Fruit fly (Drosophila melanogaster) whole organism, embryonic: ENCODE data around the gene Oatp33Eb.
A peak's percentile ranks its signal among the peaks of the same experiment; 100 is the strongest.

Experiments
- CG10431 ChIP-seq: fragments of 200-800 bp; sonication (Bioruptor generic); optimal IDR thresholded peaks from 3 replicates; lab custom pipeline; 2018; ENCODE audit warnings: missing biosample characterization, mild to moderate bottlenecking, missing genetic modification characterization
- CG10959 ChIP-seq: fragments of 200-800 bp; sonication (Bioruptor generic); IDR thresholded peaks from 2 replicates; pipeline ENCODE4 v1.3.6; 2022; ENCODE audit warnings: missing biosample characterization, missing genetic modification characterization
- CG11085 ChIP-seq: fragments of 200-800 bp; sonication (Bioruptor generic); IDR thresholded peaks from 2 replicates; pipeline ENCODE4 v1.3.6; 2022; ENCODE audit warnings: missing biosample characterization, missing genetic modification characterization
- CG14441 ChIP-seq: fragments of 200-800 bp; sonication (Bioruptor generic); IDR thresholded peaks from 2 replicates; pipeline ENCODE4 v1.3.6; 2022; ENCODE audit warnings: missing biosample characterization, missing genetic modification characterization
- CG14667 ChIP-seq: fragments of 200-800 bp; sonication (Bioruptor generic); IDR thresholded peaks from 2 replicates; pipeline ENCODE4 v1.3.6; 2022; ENCODE audit warnings: missing biosample characterization, missing genetic modification characterization
- CG15514 ChIP-seq: fragments of 200-800 bp; sonication (Bioruptor generic); optimal IDR thresholded peaks from 3 replicates; lab custom pipeline; 2017; ENCODE audit warnings: missing biosample characterization, missing genetic modification characterization, mild to moderate bottlenecking, moderate library complexity, missing genetic modification reagents
- CG17612 ChIP-seq: fragments of 200-800 bp; sonication (Bioruptor generic); IDR thresholded peaks from 2 replicates; pipeline ENCODE4 v1.3.6; 2022; ENCODE audit warnings: missing biosample characterization, missing genetic modification characterization
- CG1792 ChIP-seq: fragments of 200-800 bp; sonication (Bioruptor generic); optimal IDR thresholded peaks from 2 replicates; lab custom pipeline; 2016; ENCODE audit warnings: missing biosample characterization, missing genetic modification characterization
- CG31365 ChIP-seq: fragments of 200-800 bp; sonication (Bioruptor generic); optimal IDR thresholded peaks from 2 replicates; lab custom pipeline; 2018; ENCODE audit warnings: missing biosample characterization, mild to moderate bottlenecking, missing genetic modification characterization
- CG3407 ChIP-seq: fragments of 200-800 bp; sonication (Bioruptor generic); optimal IDR thresholded peaks from 2 replicates; lab custom pipeline; 2018; ENCODE audit warnings: missing biosample characterization, mild to moderate bottlenecking, missing genetic modification characterization
- CG4282 ChIP-seq: fragments of 200-800 bp; sonication (Bioruptor generic); optimal IDR thresholded peaks from 2 replicates; lab custom pipeline; 2016; ENCODE audit warnings: missing biosample characterization, missing genetic modification characterization
- CG4424 ChIP-seq: fragments of 200-800 bp; sonication (Bioruptor generic); optimal IDR thresholded peaks from 3 replicates; lab custom pipeline; 2016; ENCODE audit warnings: missing biosample characterization, missing genetic modification characterization
- CG6272 ChIP-seq: fragments of 200-800 bp; sonication (Bioruptor generic); IDR thresholded peaks from 2 replicates; pipeline ENCODE4 v1.3.6; 2022; ENCODE audit warnings: missing biosample characterization, missing genetic modification characterization
- CG6683 ChIP-seq: fragments of 200-800 bp; sonication (Bioruptor generic); optimal IDR thresholded peaks from 2 replicates; lab custom pipeline; 2017; ENCODE audit warnings: missing biosample characterization, mild to moderate bottlenecking, missing genetic modification characterization, missing genetic modification reagents
- CG7357 ChIP-seq: fragments of 200-800 bp; sonication (Bioruptor generic); IDR thresholded peaks from 3 replicates; pipeline ENCODE4 v1.3.6; 2022; ENCODE audit warnings: missing biosample characterization, missing genetic modification characterization
- CG9215 ChIP-seq: fragments of 200-800 bp; sonication (Bioruptor generic); IDR thresholded peaks from 2 replicates; pipeline ENCODE4 v1.3.6; 2022; ENCODE audit warnings: missing biosample characterization, missing genetic modification characterization
- CG9437 ChIP-seq: fragments of 200-800 bp; sonication (Bioruptor generic); optimal IDR thresholded peaks from 2 replicates; lab custom pipeline; 2018; ENCODE audit warnings: missing biosample characterization, mild to moderate bottlenecking, missing genetic modification characterization
- CG9609 ChIP-seq: fragments of 200-800 bp; sonication (Bioruptor generic); optimal IDR thresholded peaks from 3 replicates; lab custom pipeline; 2016; ENCODE audit warnings: missing biosample characterization, missing genetic modification characterization
- CG9797 ChIP-seq: fragments of 200-800 bp; sonication (Bioruptor generic); optimal IDR thresholded peaks from 3 replicates; lab custom pipeline; 2018; ENCODE audit warnings: missing biosample characterization, mild to moderate bottlenecking, missing genetic modification characterization
- Camta ChIP-seq: fragments of 200-800 bp; sonication (Bioruptor generic); optimal IDR thresholded peaks from 2 replicates; lab custom pipeline; 2016; ENCODE audit warnings: missing biosample characterization, missing genetic modification characterization
- CkIIα-i1 ChIP-seq: fragments of 200-800 bp; sonication (Bioruptor generic); IDR thresholded peaks from 2 replicates; pipeline ENCODE4 v1.3.6; 2022; ENCODE audit warnings: missing biosample characterization, missing genetic modification characterization
- Fer1 ChIP-seq: fragments of 200-800 bp; sonication (Bioruptor generic); optimal IDR thresholded peaks from 2 replicates; lab custom pipeline; 2017; ENCODE audit warnings: missing biosample characterization, mild to moderate bottlenecking, missing genetic modification characterization
- Fer2 ChIP-seq: fragments of 200-800 bp; sonication (Bioruptor generic); optimal IDR thresholded peaks from 2 replicates; lab custom pipeline; 2018; ENCODE audit warnings: missing biosample characterization, mild to moderate bottlenecking, missing genetic modification characterization, moderate library complexity
- Gug ChIP-seq: fragments of 200-800 bp; sonication (Bioruptor generic); IDR thresholded peaks from 4 replicates; pipeline ENCODE4 v1.3.6; 2022; ENCODE audit warnings: missing biosample characterization, missing genetic modification characterization
- Hmx ChIP-seq: fragments of 200-800 bp; sonication (Bioruptor generic); optimal IDR thresholded peaks from 2 replicates; lab custom pipeline; 2016; ENCODE audit warnings: missing biosample characterization, missing genetic modification characterization
- Hsf ChIP-seq: fragments of 200-800 bp; sonication (Bioruptor generic); optimal IDR thresholded peaks from 3 replicates; lab custom pipeline; 2016; ENCODE audit warnings: missing biosample characterization, missing genetic modification characterization
- Kr ChIP-seq: fragments of 200-800 bp; sonication (Bioruptor generic); optimal IDR thresholded peaks from 2 replicates; lab custom pipeline; 2017; ENCODE audit warnings: missing biosample characterization, mild to moderate bottlenecking, missing genetic modification characterization
- Lim3 ChIP-seq: fragments of 200-800 bp; sonication (Bioruptor generic); IDR thresholded peaks from 2 replicates; pipeline ENCODE4 v1.3.6; 2022; ENCODE audit warnings: missing biosample characterization, missing genetic modification characterization
- NC2α ChIP-seq: fragments of 200-800 bp; sonication (Bioruptor generic); optimal IDR thresholded peaks from 2 replicates; lab custom pipeline; 2016; ENCODE audit warnings: missing biosample characterization, missing genetic modification characterization
- Neu2 ChIP-seq: fragments of 200-800 bp; sonication (Bioruptor generic); optimal IDR thresholded peaks from 3 replicates; lab custom pipeline; 2016; ENCODE audit warnings: missing biosample characterization, missing genetic modification characterization, borderline replicate concordance
- YL-1 ChIP-seq: fragments of 200-800 bp; sonication (Bioruptor generic); optimal IDR thresholded peaks from 3 replicates; lab custom pipeline; 2017; ENCODE audit warnings: missing biosample characterization, mild to moderate bottlenecking, missing genetic modification characterization
- al ChIP-seq: fragments of 200-800 bp; sonication (Bioruptor generic); IDR thresholded peaks from 2 replicates; pipeline ENCODE4 v1.3.6; 2022; ENCODE audit warnings: missing biosample characterization, missing genetic modification characterization
- ara ChIP-seq: fragments of 200-800 bp; sonication (Bioruptor generic); IDR thresholded peaks from 2 replicates; pipeline ENCODE4 v1.3.6; 2022; ENCODE audit warnings: missing biosample characterization, missing genetic modification characterization
- ash1 ChIP-seq: fragments of 200-800 bp; sonication (Bioruptor generic); optimal IDR thresholded peaks from 2 replicates; lab custom pipeline; 2018; ENCODE audit warnings: missing biosample characterization, mild to moderate bottlenecking, missing genetic modification characterization
- bsh ChIP-seq, 2 experiments: fragments of 200-800 bp; sonication (Bioruptor generic); optimal IDR thresholded peaks; 2 replicates each; lab custom pipeline; 2017 to 2018; ENCODE audit warnings: mild to moderate bottlenecking in 2 of 2, missing biosample characterization in 2 of 2, missing genetic modification characterization in 2 of 2, moderate library complexity in 1 of 2
- cato ChIP-seq: fragments of 200-800 bp; sonication (Bioruptor generic); optimal IDR thresholded peaks from 2 replicates; lab custom pipeline; 2016; ENCODE audit warnings: missing biosample characterization, missing genetic modification characterization, borderline replicate concordance
- chm ChIP-seq: fragments of 200-800 bp; sonication (Bioruptor generic); IDR thresholded peaks from 2 replicates; pipeline ENCODE4 v1.3.6; 2022; ENCODE audit warnings: missing biosample characterization, missing genetic modification characterization
- crol ChIP-seq: fragments of 200-800 bp; sonication (Bioruptor generic); IDR thresholded peaks from 2 replicates; pipeline ENCODE4 v1.3.6; 2022; ENCODE audit warnings: missing biosample characterization, missing genetic modification characterization
- crp ChIP-seq, 2 experiments: fragments of 200-800 bp; sonication (Bioruptor generic); optimal IDR thresholded peaks; 2 replicates in 1 of 2; 3 replicates in 1 of 2; lab custom pipeline; 2017; ENCODE audit warnings: missing biosample characterization in 2 of 2, missing genetic modification characterization in 2 of 2, mild to moderate bottlenecking in 1 of 2, moderate library complexity in 1 of 2
- disco-r ChIP-seq: fragments of 200-800 bp; sonication (Bioruptor generic); optimal IDR thresholded peaks from 2 replicates; lab custom pipeline; 2016; ENCODE audit warnings: missing biosample characterization, missing genetic modification characterization
- eyg ChIP-seq: fragments of 200-800 bp; sonication (Bioruptor generic); optimal IDR thresholded peaks from 3 replicates; lab custom pipeline; 2016; ENCODE audit warnings: missing biosample characterization, missing genetic modification characterization
- kah ChIP-seq: fragments of 200-800 bp; sonication (Bioruptor generic); optimal IDR thresholded peaks from 2 replicates; lab custom pipeline; 2018; ENCODE audit warnings: missing biosample characterization, mild to moderate bottlenecking, missing genetic modification characterization
- otp ChIP-seq: fragments of 200-800 bp; sonication (Bioruptor generic); IDR thresholded peaks from 3 replicates; pipeline ENCODE4, ENCODE4 v1.3.6; 2022; ENCODE audit warnings: missing biosample characterization, missing genetic modification characterization
- pb ChIP-seq: fragments of 200-800 bp; sonication (Bioruptor generic); optimal IDR thresholded peaks from 3 replicates; lab custom pipeline; 2016; ENCODE audit warnings: missing biosample characterization, missing genetic modification characterization
- phol ChIP-seq: fragments of 200-800 bp; sonication (Bioruptor generic); optimal IDR thresholded peaks from 3 replicates; lab custom pipeline; 2018; ENCODE audit warnings: missing biosample characterization, mild to moderate bottlenecking, missing genetic modification characterization, moderate library complexity
- rib ChIP-seq: fragments of 200-800 bp; sonication (Bioruptor generic); IDR thresholded peaks from 2 replicates; pipeline ENCODE4 v1.3.6; 2022; ENCODE audit warnings: missing biosample characterization, missing genetic modification characterization
- row ChIP-seq: fragments of 200-800 bp; sonication (Bioruptor generic); IDR thresholded peaks from 3 replicates; pipeline ENCODE4 v1.3.6; 2022; ENCODE audit warnings: missing biosample characterization, missing genetic modification characterization
- schlank ChIP-seq: fragments of 200-800 bp; sonication (Bioruptor generic); optimal IDR thresholded peaks from 2 replicates; lab custom pipeline; 2018; ENCODE audit warnings: missing biosample characterization, mild to moderate bottlenecking, missing genetic modification characterization
- seq ChIP-seq: fragments of 200-800 bp; sonication (Bioruptor generic); IDR thresholded peaks from 2 replicates; pipeline ENCODE4 v1.3.6; 2022; ENCODE audit warnings: missing biosample characterization, missing genetic modification characterization
- sim ChIP-seq: fragments of 200-800 bp; sonication (Bioruptor generic); IDR thresholded peaks from 2 replicates; pipeline ENCODE4 v1.3.6; 2022; ENCODE audit warnings: missing biosample characterization, missing genetic modification characterization
- tin ChIP-seq: fragments of 200-800 bp; sonication (Bioruptor generic); optimal IDR thresholded peaks from 3 replicates; lab custom pipeline; 2016; ENCODE audit warnings: missing biosample characterization, missing genetic modification characterization

The Oatp33Eb gene

DNA sequence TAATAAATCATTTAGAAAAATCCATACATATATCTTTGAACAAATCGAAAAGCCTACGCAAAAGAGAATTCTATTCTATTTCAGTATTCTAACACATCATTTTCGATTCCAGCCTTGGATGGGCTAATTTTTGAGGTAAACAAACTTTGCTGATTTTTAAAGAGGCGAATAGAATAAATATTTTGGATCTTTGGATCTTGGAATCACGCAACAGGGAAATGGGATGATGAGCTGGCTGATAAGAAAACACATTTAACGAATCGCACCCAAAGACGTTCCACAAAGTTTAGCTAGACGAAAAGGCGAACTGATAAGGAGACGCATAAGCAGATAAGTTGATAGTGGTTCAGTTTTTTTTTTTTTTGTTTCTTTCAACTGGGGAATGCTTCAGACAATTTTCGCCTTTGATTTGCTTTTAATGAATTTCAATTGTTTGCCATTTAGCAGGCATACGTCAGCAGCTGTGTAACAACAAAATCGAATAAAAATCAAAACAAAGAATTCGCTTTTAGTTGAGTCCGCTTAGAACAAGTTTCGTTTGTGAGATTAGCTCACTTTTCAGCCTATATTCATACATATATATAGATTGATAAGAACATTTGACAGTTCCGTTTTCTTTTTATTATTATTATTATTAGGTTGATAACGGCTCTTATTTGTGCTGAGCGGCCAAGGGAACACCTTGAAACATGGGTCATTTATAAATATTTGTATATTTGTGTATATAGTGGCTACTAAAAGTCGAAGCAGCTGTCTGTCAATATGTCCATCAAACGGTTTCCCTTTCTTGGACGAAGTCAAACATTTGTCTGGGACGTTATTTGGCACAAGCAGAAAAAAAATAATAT lies 17.1 kb downstream of the Oatp33Eb start (continued):
- TF ChIP-seq CG3407: peak; percentile 65
- no peak for TF ChIP-seq eyg (GFP tag; lab: Kevin White, UChicago)
- no peak for TF ChIP-seq phol
- TF ChIP-seq ara: no peak
- TF ChIP-seq CG15514: peak; percentile 35
- TF ChIP-seq kah: no peak
- no peak for TF ChIP-seq CG9437 (GFP tag; lab: Kevin White, UChicago)
- TF ChIP-seq al (GFP tag; lab: Robert Waterston, UW): no peak
- no peak for TF ChIP-seq CG10431
- no peak for TF ChIP-seq schlank (tag; lab: Kevin White, UChicago)
- TF ChIP-seq row: no peak
- no peak for TF ChIP-seq crol (GFP tag; lab: Robert Waterston, UW)
- TF ChIP-seq Fer1: peak; percentile 37
- TF ChIP-seq seq (GFP tag; lab: Robert Waterston, UW): 0 out of 2 replicates have a peak, but pooled peaks have one; percentile 22
- no peak for TF ChIP-seq ash1
- no peak for TF ChIP-seq otp (GFP tag; lab: Robert Waterston, UW)
- no peak for TF ChIP-seq cato (GFP tag; lab: Kevin White, UChicago)
- no peak for TF ChIP-seq CkIIα-i1
- no peak for TF ChIP-seq CG6272
- no peak for TF ChIP-seq Camta
- no peak for TF ChIP-seq CG7357 (GFP tag; lab: Robert Waterston, UW)
- TF ChIP-seq CG14667 (GFP tag; lab: Robert Waterston, UW): no peak
- no peak for TF ChIP-seq Lim3 (GFP tag; lab: Robert Waterston, UW)
- TF ChIP-seq CG4282 (GFP tag; lab: Kevin White, UChicago): no peak
- TF ChIP-seq tin: no peak
- TF ChIP-seq CG9215: no peak
- no peak for TF ChIP-seq pb (GFP tag; lab: Kevin White, UChicago)
- TF ChIP-seq CG11085 (GFP tag; lab: Robert Waterston, UW): no peak
- no peak for TF ChIP-seq CG6683
- TF ChIP-seq sim (GFP tag; lab: Robert Waterston, UW): no peak
- no peak for TF ChIP-seq Fer2 (tag; lab: Kevin White, UChicago)
- no peak for TF ChIP-seq CG10959
- TF ChIP-seq CG4424 (GFP tag; lab: Kevin White, UChicago): no peak
- TF ChIP-seq YL-1 (GFP tag; lab: Kevin White, UChicago): no peak
- TF ChIP-seq Gug (GFP tag; lab: Robert Waterston, UW): no peak
- TF ChIP-seq rib: no peak
- TF ChIP-seq crp (GFP tag; optimal IDR thresholded peaks at IDR 0.05; lab: Kevin White, UChicago): no peak
- peak; percentile 41 for TF ChIP-seq Kr (GFP tag; lab: Kevin White, UChicago)
- no peak for TF ChIP-seq NC2α (GFP tag; lab: Kevin White, UChicago)
- peak in 1 of 2 experiments; percentile 54 for TF ChIP-seq bsh (GFP tag; optimal IDR thresholded peaks at IDR 0.05; lab: Kevin White, UChicago)
- TF ChIP-seq CG17612 (GFP tag; lab: Robert Waterston, UW): no peak
- no peak for TF ChIP-seq CG31365 (tag; lab: Kevin White, UChicago)
- no peak for TF ChIP-seq CG1792 (GFP tag; lab: Kevin White, UChicago)
- TF ChIP-seq chm (GFP tag; lab: Robert Waterston, UW): no peak
- no peak for TF ChIP-seq CG9797 (GFP tag; lab: Kevin White, UChicago)
- no peak for TF ChIP-seq Hmx (GFP tag; lab: Kevin White, UChicago)
- no peak for TF ChIP-seq CG14441 (GFP tag; lab: Robert Waterston, UW)
- TF ChIP-seq Hsf (GFP tag; lab: Kevin White, UChicago): no peak
- no peak for TF ChIP-seq Neu2 (GFP tag; lab: Kevin White, UChicago)
- no peak for TF ChIP-seq CG9609 (GFP tag; lab: Kevin White, UChicago)
- no peak for TF ChIP-seq disco-r (GFP tag; lab: Kevin White, UChicago)
